Fruit fly (Drosophila melanogaster): ENCODE measurements around the gene ed.

dm6 chr2L:4071558-4071957 lies 40.4 kb downstream of the ed start:
- TF ChIP-seq CTCF (optimal IDR thresholded peaks at IDR 0.05) (no peak), CG8478 (optimal IDR thresholded peaks at IDR 0.05) (no peak)
